Worm (Caenorhabditis elegans): Measurements from ENCODE around the gene H17B01.2.

Gene H17B01.2

ce11 chrII:1490813-1491212 lies 20.4 kb downstream of the H17B01.2 start:
- TF ChIP-seq sptf-1 (tag; optimal IDR thresholded peaks at IDR 0.05) = no peak
- no peak for TF ChIP-seq pha-4 (tag; optimal IDR thresholded peaks at IDR 0.05)
- TF ChIP-seq snpc-4 (tag; optimal IDR thresholded peaks at IDR 0.05) = no peak
- TF ChIP-seq lin-13 (tag; optimal IDR thresholded peaks at IDR 0.05) = no peak
- no peak for TF ChIP-seq nhr-76 (tag; optimal IDR thresholded peaks at IDR 0.05)
- TF ChIP-seq mep-1 (tag; optimal IDR thresholded peaks at IDR 0.05) = no peak
- no peak for TF ChIP-seq ces-1 (GFP tag; optimal IDR thresholded peaks at IDR 0.05)
- no peak for TF ChIP-seq unc-39 (tag; optimal IDR thresholded peaks at IDR 0.05)
- TF ChIP-seq elt-3 (tag; optimal IDR thresholded peaks at IDR 0.05) = no peak
- no peak for TF ChIP-seq nhr-28 (tag; optimal IDR thresholded peaks at IDR 0.05)
- no peak for TF ChIP-seq flh-1 (GFP tag; optimal IDR thresholded peaks at IDR 0.05)
- no peak for TF ChIP-seq unc-62 (GFP tag; optimal IDR thresholded peaks at IDR 0.05)
- TF ChIP-seq ceh-83 (GFP tag; optimal IDR thresholded peaks at IDR 0.05) = no peak
- TF ChIP-seq mls-2 (tag; optimal IDR thresholded peaks at IDR 0.05) = no peak
- TF ChIP-seq hlh-1 (tag; optimal IDR thresholded peaks at IDR 0.05) = no peak
- TF ChIP-seq nhr-237 (tag; optimal IDR thresholded peaks at IDR 0.05) = no peak
- TF ChIP-seq lsy-2 (tag; optimal IDR thresholded peaks at IDR 0.05) = no peak
- no peak for TF ChIP-seq ceh-39 (tag; optimal IDR thresholded peaks at IDR 0.05)
- TF ChIP-seq elt-1 (tag; optimal IDR thresholded peaks at IDR 0.05; ENCODE audit: borderline replicate concordance, insufficient read depth) = no peak

- TF ChIP-seq unc-39 (tag; optimal IDR thresholded peaks at IDR 0.05) (no peak), ces-1 (GFP tag; optimal IDR thresholded peaks at IDR 0.05) (peak; percentile 75)
Observed at ce11 chrII:1500286-1500840, 30.0 kb downstream of the H17B01.2 start, which contains the start of gene emc-1. TSS of gene emc-1 (minus strand) at chrII:1500330.

- no peak for TF ChIP-seq lin-32 (GFP tag; optimal IDR thresholded peaks at IDR 0.05)
- TF ChIP-seq unc-62 (GFP tag; optimal IDR thresholded peaks at IDR 0.05) = peak; percentile 9
Observed at ce11 chrII:1500959-1501358, 30.6 kb downstream of the H17B01.2 start.

- TF ChIP-seq unc-120 (tag; optimal IDR thresholded peaks at IDR 0.05; ENCODE audit: poor library complexity, severe bottlenecking) (peak; percentile 73), hlh-1 (tag; optimal IDR thresholded peaks at IDR 0.05) (peak; percentile 89), unc-62 (GFP tag; optimal IDR thresholded peaks at IDR 0.05) (peak; percentile 96), snpc-4 (tag; optimal IDR thresholded peaks at IDR 0.05) (no peak), lsy-2 (tag; optimal IDR thresholded peaks at IDR 0.05) (peak; percentile 8), lin-13 (tag; optimal IDR thresholded peaks at IDR 0.05) (no peak), ces-1 (GFP tag; optimal IDR thresholded peaks at IDR 0.05) (no peak), lin-32 (GFP tag; optimal IDR thresholded peaks at IDR 0.05) (peak; percentile 31), sptf-1 (tag; optimal IDR thresholded peaks at IDR 0.05) (peak; percentile 48), M03D4.4 (tag; optimal IDR thresholded peaks at IDR 0.05) (peak; percentile 17), pha-4 (tag; optimal IDR thresholded peaks at IDR 0.05) (no peak), zip-8 (tag; optimal IDR thresholded peaks at IDR 0.05) (peak; percentile 12), ceh-39 (tag; optimal IDR thresholded peaks at IDR 0.05) (no peak)
Observed at ce11 chrII:1501614-1502355, 31.4 kb downstream of the H17B01.2 start.

- TF ChIP-seq ztf-11 (tag; optimal IDR thresholded peaks at IDR 0.05) (no peak), mep-1 (tag; optimal IDR thresholded peaks at IDR 0.05) (no peak), mab-5 (tag; optimal IDR thresholded peaks at IDR 0.05) (no peak)
Observed at ce11 chrII:1503663-1504062, 33.3 kb downstream of the H17B01.2 start.

ce11 chrII:1504266-1504665 lies 33.9 kb downstream of the H17B01.2 start, which contains the start of gene fdgt-1:
TSS of gene fdgt-1 (plus strand) at chrII:1504566.
- TF ChIP-seq pha-4 (tag; optimal IDR thresholded peaks at IDR 0.05) = peak; percentile 12
- TF ChIP-seq nhr-76 (tag; optimal IDR thresholded peaks at IDR 0.05) = no peak

ce11 chrII:1517354-1517753 lies 47.0 kb downstream of the H17B01.2 start, which contains the start of gene math-45:
TSS of gene math-45 (minus strand) at chrII:1517454.
- TF ChIP-seq elt-3 (tag; optimal IDR thresholded peaks at IDR 0.05) = no peak
- no peak for TF ChIP-seq mls-2 (tag; optimal IDR thresholded peaks at IDR 0.05)
- TF ChIP-seq hlh-1 (tag; optimal IDR thresholded peaks at IDR 0.05) = no peak
- TF ChIP-seq pha-4 (tag; optimal IDR thresholded peaks at IDR 0.05) = no peak
- no peak for TF ChIP-seq blmp-1 (tag; optimal IDR thresholded peaks at IDR 0.05)
- TF ChIP-seq lsy-2 (tag; optimal IDR thresholded peaks at IDR 0.05) = no peak

Data from whole organism, mixed stage, embryonic.